Fruit fly (Drosophila melanogaster): ENCODE data around the gene Mocs2B.

DNA sequence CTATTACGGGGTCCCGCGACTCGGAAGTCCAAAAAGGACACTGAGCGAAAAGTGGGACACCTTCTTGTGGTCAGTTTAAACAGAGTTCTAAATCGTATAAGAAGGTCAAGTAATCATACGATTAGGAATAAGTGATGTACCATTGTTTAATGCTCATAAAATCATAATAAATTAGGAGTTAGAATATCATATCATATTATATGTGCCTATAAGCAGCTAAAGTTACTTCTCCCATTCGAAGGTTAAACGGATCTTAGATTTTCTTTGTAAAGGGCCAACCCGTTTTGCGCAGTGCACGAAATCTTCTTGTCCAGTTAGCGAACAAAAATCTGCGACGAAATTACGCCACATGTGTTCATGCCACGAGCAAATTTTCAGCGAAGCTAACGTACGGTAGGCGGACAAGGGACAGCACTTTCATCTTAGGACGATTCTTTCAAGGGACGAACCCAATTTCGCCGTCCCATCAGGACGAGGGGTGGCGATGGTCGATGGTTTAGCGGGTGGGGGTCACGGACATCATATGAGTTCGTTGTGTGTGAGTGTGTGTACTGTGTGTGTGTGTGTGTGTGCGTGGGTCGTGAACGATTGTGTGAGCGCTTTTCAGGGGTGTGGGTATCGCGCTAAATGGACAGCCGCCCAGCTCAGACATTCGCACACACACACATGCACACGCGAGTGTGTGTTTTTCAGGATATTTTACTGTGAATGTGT, 41.3 kb upstream of the Mocs2B start:
- TF ChIP-seq EcR (GFP tag; optimal IDR thresholded peaks at IDR 0.05) (no peak), pan (optimal IDR thresholded peaks at IDR 0.05) (no peak), Dll (optimal IDR thresholded peaks at IDR 0.05) (no peak)
